Fruit fly (Drosophila melanogaster) Kc167 (cell line): ENCODE data around the gene Ssdp.

Source experiments
- Myc ChIP-seq: fragments of >200 bp; optimal IDR thresholded peaks from 2 replicates; lab custom pipeline; 2017; ENCODE audit warnings: missing external identifiers
- Sin3A ChIP-seq: fragments of >200 bp; optimal IDR thresholded peaks from 2 replicates; lab custom pipeline; 2018; ENCODE audit warnings: missing external identifiers
- h ChIP-seq: fragments of >200 bp; optimal IDR thresholded peaks from 3 replicates; lab custom pipeline; 2018; ENCODE audit warnings: missing external identifiers
- insv ChIP-seq: fragments of >200 bp; optimal IDR thresholded peaks from 3 replicates; lab custom pipeline; 2018; ENCODE audit warnings: missing external identifiers
- psq ChIP-seq: fragments of >200 bp; optimal IDR thresholded peaks from 2 replicates; lab custom pipeline; 2017; ENCODE audit warnings: missing external identifiers
- ttk ChIP-seq: sonication (Bioruptor generic); optimal IDR thresholded peaks from 2 replicates; lab custom pipeline; 2017; ENCODE audit warnings: missing external identifiers

Gene Ssdp

DNA sequence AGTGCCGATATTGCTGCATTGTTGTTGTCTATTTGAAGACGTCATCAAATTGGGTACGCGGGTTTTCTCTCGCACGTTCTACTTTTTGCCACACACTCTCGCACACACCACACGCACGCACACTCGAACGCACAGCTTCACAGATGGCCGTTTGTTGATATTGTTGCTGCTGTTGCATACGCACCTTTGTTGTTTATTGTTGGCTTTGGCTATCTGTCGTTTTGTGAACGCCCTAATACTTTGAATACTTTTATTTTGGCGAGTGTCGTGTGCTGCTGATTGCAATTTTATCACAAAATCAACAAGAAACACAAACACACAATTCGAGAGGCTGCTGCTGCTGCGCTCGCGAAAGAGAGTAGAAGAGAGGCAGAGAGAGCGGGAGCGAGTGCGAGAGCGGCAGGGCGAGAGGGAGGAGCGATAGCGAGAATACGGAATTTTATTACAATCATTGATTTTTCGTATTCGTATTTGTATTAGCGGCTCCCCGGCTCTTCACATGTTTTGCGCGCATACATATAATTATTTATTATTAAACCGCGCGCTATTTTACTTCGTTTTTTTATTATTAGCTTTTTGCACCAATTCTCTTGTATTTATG is 777 bp downstream of the Ssdp start:
- TF ChIP-seq Sin3A (lab: Kevin White, UChicago) = no peak
- no peak for TF ChIP-seq h
- TF ChIP-seq psq (lab: Kevin White, UChicago) = no peak
- no peak for TF ChIP-seq ttk (lab: Kevin White, UChicago)
- no peak for TF ChIP-seq Myc (lab: Kevin White, UChicago)
- no peak for TF ChIP-seq insv (lab: Kevin White, UChicago)

dm6 chr3R:18197802-18198148 is 1.6 kb downstream of the Ssdp start:
- no peak for TF ChIP-seq Sin3A (lab: Kevin White, UChicago)
- TF ChIP-seq h = no peak
- TF ChIP-seq ttk (lab: Kevin White, UChicago) = no peak
- TF ChIP-seq insv (lab: Kevin White, UChicago) = no peak
- no peak for TF ChIP-seq psq (lab: Kevin White, UChicago)
- TF ChIP-seq Myc (lab: Kevin White, UChicago) = no peak

DNA sequence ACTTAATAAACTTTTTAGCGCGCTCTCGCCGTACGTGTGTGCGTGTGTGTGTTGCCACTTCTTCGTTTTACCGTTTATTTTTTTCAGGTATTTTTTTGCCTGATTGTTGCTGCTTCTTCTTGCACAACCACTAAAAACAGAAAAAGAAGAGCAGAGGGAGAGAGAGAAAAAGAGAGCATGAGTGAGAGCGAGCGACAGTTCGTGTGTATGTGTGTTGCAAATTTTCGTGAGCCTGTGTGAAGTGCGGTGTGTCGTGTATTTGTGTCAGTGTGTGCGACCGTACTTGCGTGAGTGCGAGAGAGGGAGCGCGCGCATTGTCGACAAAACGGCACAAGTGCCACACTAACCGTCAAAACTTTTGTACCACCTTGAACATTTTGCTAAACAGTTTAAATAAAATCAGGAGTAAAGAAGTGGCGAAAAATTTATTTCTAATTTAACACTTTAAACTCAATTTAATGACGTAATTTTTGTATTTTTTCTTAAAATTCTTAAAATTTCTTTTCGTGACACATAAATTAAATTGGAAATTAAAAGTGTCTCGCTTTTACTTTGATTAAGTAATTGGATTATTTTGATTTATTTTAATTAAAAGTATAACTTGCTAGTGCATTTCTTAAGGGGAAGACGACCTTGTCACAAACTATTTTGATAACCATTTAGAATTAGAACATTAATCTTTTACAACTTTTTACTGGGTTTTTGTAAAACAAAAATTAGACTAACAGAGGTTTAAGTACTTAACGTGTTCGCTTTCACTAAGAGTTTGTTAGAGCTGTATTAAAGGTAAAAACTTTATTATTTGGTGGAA is 2.2 kb downstream of the Ssdp start:
- TF ChIP-seq insv (lab: Kevin White, UChicago) = no peak
- no peak for TF ChIP-seq Myc (lab: Kevin White, UChicago)
- TF ChIP-seq Sin3A (lab: Kevin White, UChicago) = no peak
- TF ChIP-seq psq (lab: Kevin White, UChicago) = no peak
- TF ChIP-seq ttk (lab: Kevin White, UChicago) = no peak
- no peak for TF ChIP-seq h

DNA sequence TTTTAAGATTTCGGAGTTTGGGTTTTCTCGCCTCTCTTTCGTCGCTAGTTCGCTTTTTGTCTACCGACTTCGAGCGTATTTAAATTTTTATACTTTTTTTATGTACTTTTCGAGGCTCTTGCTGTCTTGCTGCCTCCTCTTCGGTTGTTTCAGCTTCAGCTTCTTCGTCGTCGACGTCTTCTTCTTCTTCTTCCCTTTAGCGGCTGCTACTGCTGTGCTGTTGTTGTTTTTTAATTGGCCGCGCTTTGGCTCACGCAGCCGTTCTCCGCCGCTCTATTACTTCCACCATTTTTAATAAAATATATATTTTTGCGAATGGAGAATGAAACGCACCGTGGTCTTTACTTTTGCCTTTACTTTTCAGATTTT is 2.8 kb downstream of the Ssdp start:
- TF ChIP-seq Myc (lab: Kevin White, UChicago) = no peak
- no peak for TF ChIP-seq h
- TF ChIP-seq ttk (lab: Kevin White, UChicago) = no peak
- TF ChIP-seq Sin3A (lab: Kevin White, UChicago) = no peak
- TF ChIP-seq insv (lab: Kevin White, UChicago) = no peak
- TF ChIP-seq psq (lab: Kevin White, UChicago) = no peak

DNA sequence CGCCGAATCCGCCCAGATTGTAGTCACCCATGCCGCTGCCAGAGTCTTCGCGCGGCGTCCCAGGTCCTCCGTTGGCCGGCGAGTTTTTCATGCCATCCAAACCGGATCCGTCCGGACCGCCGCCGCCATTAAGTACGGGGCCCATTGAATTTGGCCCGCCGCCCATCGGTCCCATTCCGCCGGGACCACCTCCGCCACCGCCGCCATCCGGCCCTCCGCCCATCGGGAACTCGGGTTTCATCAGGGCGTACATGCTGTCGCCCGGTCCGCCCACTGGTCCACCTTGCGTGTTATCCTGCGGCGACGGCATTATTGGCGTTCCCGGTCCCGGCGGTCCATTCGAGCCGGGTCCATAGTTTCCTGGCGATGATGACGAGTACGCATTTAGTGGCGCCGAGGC is 4.1 kb downstream of the Ssdp start:
- TF ChIP-seq Sin3A (lab: Kevin White, UChicago) (no peak), psq (lab: Kevin White, UChicago) (no peak), ttk (lab: Kevin White, UChicago) (no peak), Myc (lab: Kevin White, UChicago) (no peak), insv (lab: Kevin White, UChicago) (no peak), h (no peak)

DNA sequence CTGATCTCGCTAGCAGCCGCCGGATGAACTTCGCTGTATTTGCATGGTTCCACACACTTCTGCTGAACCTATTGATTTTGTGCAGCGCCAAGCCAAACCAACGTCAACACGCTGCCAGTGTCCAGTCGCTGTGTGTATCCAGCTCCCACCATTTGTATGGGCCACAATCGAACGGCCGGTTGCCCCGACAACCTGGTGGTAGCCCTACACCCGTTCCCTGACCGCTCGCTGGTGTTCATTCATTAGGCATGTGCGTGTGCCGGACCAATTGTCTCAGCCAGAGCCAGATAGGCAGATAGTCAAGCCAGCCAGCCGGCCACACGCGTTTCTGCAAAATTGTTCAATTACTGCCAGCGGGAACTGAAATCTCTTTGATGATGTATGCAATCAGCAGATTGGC is 7.5 kb downstream of the Ssdp start, which contains the start of gene CG14313:
Gene CG14313 (minus strand): TSS at position 101 of the 400 bp plus-strand sequence.
- TF ChIP-seq h (no peak), Myc (lab: Kevin White, UChicago) (no peak), psq (lab: Kevin White, UChicago) (no peak), Sin3A (lab: Kevin White, UChicago) (no peak), ttk (lab: Kevin White, UChicago) (no peak), insv (lab: Kevin White, UChicago) (no peak)

DNA sequence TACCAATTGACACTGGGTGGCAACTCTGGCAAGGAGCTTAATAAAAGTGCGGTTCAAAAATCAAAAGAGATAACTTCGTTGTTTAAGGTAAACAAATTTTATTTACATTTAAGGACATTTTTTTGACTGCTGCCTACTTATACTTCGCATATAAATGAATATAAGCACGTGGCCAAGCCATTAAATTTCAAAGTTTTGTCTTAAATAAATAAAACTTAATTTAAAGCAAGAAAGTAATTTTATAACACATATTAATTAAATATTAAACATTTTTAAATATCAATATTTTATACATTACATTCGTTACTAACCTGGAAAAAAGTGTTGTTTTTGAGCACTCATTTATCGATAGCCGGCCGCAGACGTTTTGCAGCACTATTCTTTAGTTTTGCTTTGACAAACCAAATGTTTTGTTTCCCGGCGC is 10.7 kb downstream of the Ssdp start, which contains the start of the genes CG12321 and MED17:
Gene CG12321 (minus strand): TSS at position 6 of the 424 bp plus-strand sequence.
Gene MED17 (plus strand): TSS at position 371 of the 424 bp plus-strand sequence.
- TF ChIP-seq psq (lab: Kevin White, UChicago) = no peak
- no peak for TF ChIP-seq Sin3A (lab: Kevin White, UChicago)
- no peak for TF ChIP-seq insv (lab: Kevin White, UChicago)
- TF ChIP-seq Myc (lab: Kevin White, UChicago) = no peak
- no peak for TF ChIP-seq h

- TF ChIP-seq h = no peak
- TF ChIP-seq psq (lab: Kevin White, UChicago) = peak; percentile 42
Observed at dm6 chr3R:18185385-18185784, 14.0 kb downstream of the Ssdp start, which contains the start of the genes Arp5 and CG7208. Gene Arp5 (plus strand): TSS chr3R:18185498. Gene CG7208 (minus strand): TSS chr3R:18185715.

DNA sequence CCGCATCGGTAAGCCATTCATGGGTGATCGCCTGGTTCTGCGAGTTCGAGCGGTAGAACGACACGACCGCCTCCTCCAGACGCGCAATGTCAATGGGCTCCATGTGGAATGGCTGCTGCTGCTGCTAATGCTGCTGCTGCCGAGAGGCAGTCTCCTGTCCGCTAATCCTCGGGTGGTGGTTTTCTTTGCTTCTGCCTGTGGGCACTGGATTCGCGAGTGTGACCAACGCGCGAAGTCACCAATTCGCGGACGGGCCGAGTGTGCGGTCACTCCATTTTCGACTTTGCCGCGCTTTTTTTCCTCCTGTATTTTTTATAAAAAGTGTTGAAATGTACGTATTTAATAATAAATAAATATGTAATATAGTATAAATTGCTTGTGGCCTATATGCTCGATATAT is 16.2 kb downstream of the Ssdp start, which contains the start of gene cdm:
Gene cdm (minus strand): TSS at position 236 of the 400 bp plus-strand sequence.
- no peak for TF ChIP-seq insv (lab: Kevin White, UChicago)
- no peak for TF ChIP-seq Sin3A (lab: Kevin White, UChicago)
- no peak for TF ChIP-seq Myc (lab: Kevin White, UChicago)
- TF ChIP-seq ttk (lab: Kevin White, UChicago) = no peak
- no peak for TF ChIP-seq h
- TF ChIP-seq psq (lab: Kevin White, UChicago) = no peak

- no peak for TF ChIP-seq h
- no peak for TF ChIP-seq psq (lab: Kevin White, UChicago)
- no peak for TF ChIP-seq Sin3A (lab: Kevin White, UChicago)
- TF ChIP-seq Myc (lab: Kevin White, UChicago) = no peak
- no peak for TF ChIP-seq insv (lab: Kevin White, UChicago)
- no peak for TF ChIP-seq ttk (lab: Kevin White, UChicago)
Observed at dm6 chr3R:18171983-18172967, 27.1 kb downstream of the Ssdp start.
